Fruit fly (Drosophila melanogaster) whole organism, embryonic: Measurements from ENCODE around the gene SoYb.

ENCODE experiments used
- BEAF-32 ChIP-seq: fragments of 200-800 bp; sonication (Bioruptor generic); optimal IDR thresholded peaks from 3 replicates; lab custom pipeline; 2017; ENCODE audit warnings: missing biosample characterization, missing genetic modification characterization, mild to moderate bottlenecking, moderate library complexity, missing genetic modification reagents
- Bdp1 ChIP-seq: fragments of 200-800 bp; sonication (Bioruptor generic); optimal IDR thresholded peaks from 3 replicates; lab custom pipeline; 2016; ENCODE audit warnings: missing biosample characterization, missing genetic modification characterization
- Blimp-1 ChIP-seq: fragments of 200-800 bp; sonication (Bioruptor generic); optimal IDR thresholded peaks from 3 replicates; lab custom pipeline; 2018; ENCODE audit warnings: missing biosample characterization, missing genetic modification characterization, mild to moderate bottlenecking, moderate library complexity, missing genetic modification reagents
- CG12299 ChIP-seq: fragments of 200-800 bp; sonication (Bioruptor generic); optimal IDR thresholded peaks from 2 replicates; lab custom pipeline; 2018; ENCODE audit warnings: missing biosample characterization, mild to moderate bottlenecking, missing genetic modification characterization
- CG14050 ChIP-seq: fragments of 200-800 bp; sonication (Bioruptor generic); IDR thresholded peaks from 3 replicates; pipeline ENCODE4 v1.3.6; 2022; ENCODE audit warnings: missing biosample characterization, missing genetic modification characterization
- CG14860 ChIP-seq: fragments of 200-800 bp; sonication (Bioruptor generic); IDR thresholded peaks from 3 replicates; pipeline ENCODE4 v1.3.6; 2022; ENCODE audit warnings: missing biosample characterization, missing genetic modification characterization; ENCODE audit not compliant: partially characterized antibody
- CG15514 ChIP-seq: fragments of 200-800 bp; sonication (Bioruptor generic); optimal IDR thresholded peaks from 3 replicates; lab custom pipeline; 2017; ENCODE audit warnings: missing biosample characterization, missing genetic modification characterization, mild to moderate bottlenecking, moderate library complexity, missing genetic modification reagents
- CG16815 ChIP-seq: fragments of 200-800 bp; sonication (Bioruptor generic); optimal IDR thresholded peaks from 3 replicates; lab custom pipeline; 2017; ENCODE audit warnings: missing biosample characterization, mild to moderate bottlenecking, missing genetic modification characterization
- CG1792 ChIP-seq: fragments of 200-800 bp; sonication (Bioruptor generic); optimal IDR thresholded peaks from 2 replicates; lab custom pipeline; 2016; ENCODE audit warnings: missing biosample characterization, missing genetic modification characterization
- CG18619 ChIP-seq: fragments of 200-800 bp; sonication (Bioruptor generic); optimal IDR thresholded peaks from 3 replicates; lab custom pipeline; 2017; ENCODE audit warnings: missing biosample characterization, mild to moderate bottlenecking, missing genetic modification characterization
- CG2120 ChIP-seq: fragments of 200-800 bp; sonication (Bioruptor generic); optimal IDR thresholded peaks from 3 replicates; lab custom pipeline; 2016; ENCODE audit warnings: missing biosample characterization, missing genetic modification characterization
- CG2202 ChIP-seq: fragments of 200-800 bp; sonication (Bioruptor generic); optimal IDR thresholded peaks from 2 replicates; lab custom pipeline; 2018; ENCODE audit warnings: missing biosample characterization, mild to moderate bottlenecking, missing genetic modification characterization
- CG31388 ChIP-seq: fragments of 200-800 bp; sonication (Bioruptor generic); optimal IDR thresholded peaks from 2 replicates; lab custom pipeline; 2016; ENCODE audit warnings: missing biosample characterization, missing genetic modification characterization
- CG4424 ChIP-seq: fragments of 200-800 bp; sonication (Bioruptor generic); optimal IDR thresholded peaks from 3 replicates; lab custom pipeline; 2016; ENCODE audit warnings: missing biosample characterization, missing genetic modification characterization
- CG5180 ChIP-seq: fragments of 200-800 bp; sonication (Bioruptor generic); optimal IDR thresholded peaks from 3 replicates; lab custom pipeline; 2017; ENCODE audit warnings: missing biosample characterization, missing genetic modification characterization, mild to moderate bottlenecking, moderate library complexity, missing genetic modification reagents
- CG6791 ChIP-seq: fragments of 200-800 bp; sonication (Bioruptor generic); IDR thresholded peaks from 3 replicates; pipeline ENCODE4 v1.3.6; 2022; ENCODE audit warnings: missing biosample characterization, missing genetic modification characterization; ENCODE audit not compliant: partially characterized antibody
- CG9215 ChIP-seq: fragments of 200-800 bp; sonication (Bioruptor generic); IDR thresholded peaks from 2 replicates; pipeline ENCODE4 v1.3.6; 2022; ENCODE audit warnings: missing biosample characterization, missing genetic modification characterization
- CG9876 ChIP-seq: fragments of 200-800 bp; sonication (Bioruptor generic); optimal IDR thresholded peaks from 2 replicates; lab custom pipeline; 2016; ENCODE audit warnings: missing biosample characterization, missing genetic modification characterization
- Camta ChIP-seq: fragments of 200-800 bp; sonication (Bioruptor generic); optimal IDR thresholded peaks from 2 replicates; lab custom pipeline; 2016; ENCODE audit warnings: missing biosample characterization, missing genetic modification characterization
- D ChIP-seq, 2 experiments: fragments of 200-800 bp in 1 of 2; fragments of >200 bp in 1 of 2; sonication (Bioruptor generic) in 1 of 2; optimal IDR thresholded peaks; 2 replicates in 1 of 2; 3 replicates in 1 of 2; lab custom pipeline; 2017; ENCODE audit warnings: mild to moderate bottlenecking in 1 of 2, missing biosample characterization in 1 of 2, missing genetic modification characterization in 1 of 2, missing genetic modification reagents in 1 of 2
- Dfd ChIP-seq, 2 experiments: fragments of >200 bp; optimal IDR thresholded peaks; 2 replicates each; lab custom pipeline; 2017; ENCODE audit warnings: missing biosample characterization in 2 of 2, missing genetic modification characterization in 2 of 2
- Dip3 ChIP-seq: fragments of 200-800 bp; sonication (Bioruptor generic); optimal IDR thresholded peaks from 3 replicates; lab custom pipeline; 2016; ENCODE audit warnings: missing biosample characterization, missing genetic modification characterization
- Fer1 ChIP-seq: fragments of 200-800 bp; sonication (Bioruptor generic); optimal IDR thresholded peaks from 2 replicates; lab custom pipeline; 2017; ENCODE audit warnings: missing biosample characterization, mild to moderate bottlenecking, missing genetic modification characterization
- Fer3 ChIP-seq: fragments of 200-800 bp; sonication (Bioruptor generic); optimal IDR thresholded peaks from 2 replicates; lab custom pipeline; 2018; ENCODE audit warnings: missing biosample characterization, mild to moderate bottlenecking, missing genetic modification characterization, moderate library complexity
- HLHmδ ChIP-seq: fragments of 200-800 bp; sonication (Bioruptor generic); optimal IDR thresholded peaks from 2 replicates; lab custom pipeline; 2018; ENCODE audit warnings: missing biosample characterization, mild to moderate bottlenecking, missing genetic modification characterization, moderate library complexity
- Hmx ChIP-seq: fragments of 200-800 bp; sonication (Bioruptor generic); optimal IDR thresholded peaks from 2 replicates; lab custom pipeline; 2016; ENCODE audit warnings: missing biosample characterization, missing genetic modification characterization
- Mes4 ChIP-seq: fragments of 200-800 bp; sonication (Bioruptor generic); optimal IDR thresholded peaks from 2 replicates; lab custom pipeline; 2016; ENCODE audit warnings: missing biosample characterization, missing genetic modification characterization
- Ravus ChIP-seq: fragments of 200-800 bp; sonication (Bioruptor generic); IDR thresholded peaks from 2 replicates; pipeline ENCODE4 v1.3.6; 2022; ENCODE audit warnings: missing biosample characterization, missing genetic modification characterization
- Sry-β ChIP-seq: fragments of 200-800 bp; sonication (Bioruptor generic); optimal IDR thresholded peaks from 2 replicates; lab custom pipeline; 2018; ENCODE audit warnings: missing biosample characterization, mild to moderate bottlenecking, missing genetic modification characterization, moderate library complexity
- Ssrp ChIP-seq: fragments of 200-800 bp; sonication (Bioruptor generic); optimal IDR thresholded peaks from 2 replicates; lab custom pipeline; 2018; ENCODE audit warnings: missing biosample characterization, mild to moderate bottlenecking, missing genetic modification characterization, moderate library complexity
- Trl ChIP-seq, 3 experiments: fragments of >200 bp in 2 of 3; fragments of 200-800 bp in 1 of 3; sonication (Bioruptor generic) in 1 of 3; optimal IDR thresholded peaks; 2 replicates in 1 of 3; 3 replicates in 2 of 3; lab custom pipeline; 2016 to 2017; ENCODE audit warnings: missing biosample characterization in 1 of 3, missing genetic modification characterization in 1 of 3
- Usf ChIP-seq: fragments of 200-800 bp; sonication (Bioruptor generic); optimal IDR thresholded peaks from 2 replicates; lab custom pipeline; 2017; ENCODE audit warnings: missing genotype, missing biosample characterization, missing genetic modification characterization
- amos ChIP-seq: fragments of 200-800 bp; sonication (Bioruptor generic); IDR thresholded peaks from 2 replicates; pipeline ENCODE4 v1.3.6; 2022; ENCODE audit warnings: missing biosample characterization, missing genetic modification characterization; ENCODE audit not compliant: partially characterized antibody
- dan ChIP-seq: fragments of 200-800 bp; sonication (Bioruptor generic); IDR thresholded peaks from 2 replicates; pipeline ENCODE4 v1.3.6; 2022; ENCODE audit warnings: missing biosample characterization, missing genetic modification characterization
- ewg ChIP-seq: fragments of 200-800 bp; sonication (Bioruptor generic); optimal IDR thresholded peaks from 3 replicates; lab custom pipeline; 2017; ENCODE audit warnings: mild to moderate bottlenecking, missing biosample characterization, missing genetic modification reagents, missing genetic modification characterization
- fd96Cb ChIP-seq: fragments of 200-800 bp; sonication (Bioruptor generic); optimal IDR thresholded peaks from 2 replicates; lab custom pipeline; 2018; ENCODE audit warnings: missing biosample characterization, mild to moderate bottlenecking, missing genetic modification characterization, moderate library complexity
- gsb ChIP-seq: fragments of 200-800 bp; sonication (Bioruptor generic); IDR thresholded peaks from 2 replicates; pipeline ENCODE4 v1.3.6; 2022; ENCODE audit warnings: missing biosample characterization, missing genetic modification characterization
- gsb-n ChIP-seq: fragments of 200-800 bp; sonication (Bioruptor generic); optimal IDR thresholded peaks from 3 replicates; lab custom pipeline; 2018; ENCODE audit warnings: missing biosample characterization, mild to moderate bottlenecking, missing genetic modification characterization
- kay ChIP-seq: fragments of 200-800 bp; sonication (Bioruptor generic); optimal IDR thresholded peaks from 2 replicates; lab custom pipeline; 2016; ENCODE audit warnings: missing biosample characterization, missing genetic modification characterization
- klu ChIP-seq: fragments of 200-800 bp; sonication (Bioruptor generic); IDR thresholded peaks from 2 replicates; pipeline ENCODE4 v1.3.6; 2022; ENCODE audit warnings: missing biosample characterization, missing genetic modification characterization
- mirr ChIP-seq: fragments of 200-800 bp; sonication (Bioruptor generic); optimal IDR thresholded peaks from 3 replicates; lab custom pipeline; 2018; ENCODE audit warnings: missing biosample characterization, mild to moderate bottlenecking, missing genetic modification characterization
- mld ChIP-seq: fragments of 200-800 bp; sonication (Bioruptor generic); IDR thresholded peaks from 3 replicates; pipeline ENCODE4 v1.3.6; 2022; ENCODE audit warnings: missing biosample characterization, missing genetic modification characterization; ENCODE audit not compliant: partially characterized antibody
- nerfin-1 ChIP-seq: fragments of 200-800 bp; sonication (Bioruptor generic); optimal IDR thresholded peaks from 3 replicates; lab custom pipeline; 2019; ENCODE audit warnings: missing biosample characterization, mild to moderate bottlenecking, missing genetic modification characterization, moderate library complexity
- pfk ChIP-seq: fragments of 200-800 bp; sonication (Bioruptor generic); optimal IDR thresholded peaks from 2 replicates; lab custom pipeline; 2018; ENCODE audit warnings: missing biosample characterization, mild to moderate bottlenecking, missing genetic modification characterization, moderate library complexity
- seq ChIP-seq: fragments of 200-800 bp; sonication (Bioruptor generic); IDR thresholded peaks from 2 replicates; pipeline ENCODE4 v1.3.6; 2022; ENCODE audit warnings: missing biosample characterization, missing genetic modification characterization
- shn ChIP-seq: fragments of 200-800 bp; sonication (Bioruptor generic); optimal IDR thresholded peaks from 3 replicates; lab custom pipeline; 2016; ENCODE audit warnings: missing biosample characterization, missing genetic modification characterization
- ssp ChIP-seq: fragments of 200-800 bp; sonication (Bioruptor generic); IDR thresholded peaks from 2 replicates; pipeline ENCODE4 v1.3.6; 2022; ENCODE audit warnings: missing biosample characterization, missing genetic modification characterization
- tx ChIP-seq: fragments of 200-800 bp; sonication (Bioruptor generic); optimal IDR thresholded peaks from 2 replicates; lab custom pipeline; 2016; ENCODE audit warnings: missing biosample characterization, missing genetic modification characterization
- wdn ChIP-seq: fragments of 200-800 bp; sonication (Bioruptor generic); IDR thresholded peaks from 2 replicates; pipeline ENCODE4 v1.3.6; 2022; ENCODE audit warnings: missing biosample characterization, missing genetic modification characterization

SoYb gene

dm6 chr2L:10003593-10003992 is 1.1 kb upstream of the SoYb start, which contains the start of gene Ndf (continued):
- TF ChIP-seq ewg (peak; percentile 66), CG31388 (no peak), Blimp-1 (GFP tag; lab: Kevin White, UChicago) (no peak), kay (GFP tag; lab: Kevin White, UChicago) (peak; percentile 61), Mes4 (GFP tag; lab: Kevin White, UChicago) (peak; percentile 24), CG12299 (tag; lab: Kevin White, UChicago) (no peak), nerfin-1 (tag; lab: Kevin White, UChicago) (peak; percentile 8), mirr (peak; percentile 23), wdn (GFP tag; lab: Robert Waterston, UW) (peak; percentile 73), CG2120 (GFP tag; lab: Kevin White, UChicago) (peak; percentile 77), Usf (GFP tag; lab: Kevin White, UChicago) (peak; percentile 26), Sry-β (GFP tag; lab: Kevin White, UChicago) (peak; percentile 18), pfk (GFP tag; lab: Kevin White, UChicago) (peak; percentile 53), gsb (GFP tag; lab: Robert Waterston, UW) (no peak), CG1792 (GFP tag; lab: Kevin White, UChicago) (peak; percentile 44), Fer3 (tag; lab: Kevin White, UChicago) (peak; percentile 34), Dip3 (peak; percentile 58), CG4424 (GFP tag; lab: Kevin White, UChicago) (peak; percentile 76), Dfd (GFP tag; optimal IDR thresholded peaks at IDR 0.05; lab: Kevin White, UChicago) (no peak), D (optimal IDR thresholded peaks at IDR 0.05; lab: Kevin White, UChicago) (no peak), D (GFP tag; optimal IDR thresholded peaks at IDR 0.05; lab: Kevin White, UChicago) (no peak), gsb-n (peak; percentile 71), dan (GFP tag; lab: Robert Waterston, UW) (no peak), Camta (peak; percentile 47), CG15514 (GFP tag; lab: Kevin White, UChicago) (peak; percentile 91), shn (GFP tag; lab: Kevin White, UChicago) (peak; percentile 59), Hmx (GFP tag; lab: Kevin White, UChicago) (no peak), Bdp1 (GFP tag; lab: Kevin White, UChicago) (peak; percentile 45), klu (GFP tag; lab: Robert Waterston, UW) (0 out of 2 replicates have a peak, but pooled peaks have one; percentile 9), BEAF-32 (peak; percentile 82), CG18619 (GFP tag; lab: Kevin White, UChicago) (peak; percentile 46), CG9215 (GFP tag; lab: Robert Waterston, UW) (peak; percentile 63), HLHmδ (peak; percentile 73), tx (GFP tag; lab: Kevin White, UChicago) (peak; percentile 41), ssp (GFP tag; lab: Robert Waterston, UW) (peak; percentile 45), Ravus (GFP tag; lab: Robert Waterston, UW) (no peak), CG5180 (no peak), CG14860 (GFP tag; lab: Robert Waterston, UW) (peak; percentile 39; the same call in 1 of the 3 replicates), CG2202 (tag; lab: Kevin White, UChicago) (no peak), CG9876 (GFP tag; lab: Kevin White, UChicago) (peak; percentile 32), CG14050 (GFP tag; lab: Robert Waterston, UW) (peak; percentile 48; the same call in 2 of the 3 replicates), CG16815 (GFP tag; lab: Kevin White, UChicago) (peak; percentile 4), fd96Cb (peak; percentile 21), mld (GFP tag; lab: Robert Waterston, UW) (peak; percentile 63; the same call in 1 of the 3 replicates), seq (GFP tag; lab: Robert Waterston, UW) (no peak), Ssrp (tag; lab: Kevin White, UChicago) (peak; percentile 26), amos (GFP tag; lab: Robert Waterston, UW) (peak; percentile 85), Fer1 (GFP tag; lab: Kevin White, UChicago) (peak; percentile 62), CG6791 (peak; percentile 83), Trl (optimal IDR thresholded peaks at IDR 0.05; lab: Kevin White, UChicago) (no peak), Trl (GFP tag; optimal IDR thresholded peaks at IDR 0.05; lab: Kevin White, UChicago) (peak; percentile 47)
